Fruit fly (Drosophila melanogaster) ovary, adult (tissue): ENCODE measurements around the gene CG44954.

Source experiments
- CG17801 ChIP-seq: fragments of 200-800 bp; optimal IDR thresholded peaks from 2 replicates; lab custom pipeline; 2019; ENCODE audit warnings: missing biosample characterization, mild to moderate bottlenecking, missing genetic modification characterization, moderate library complexity; ENCODE audit not compliant: partially characterized antibody

The CG44954 gene

dm6 chr3R:30621806-30622205 is at the start of gene CG44954:
CG44954 (minus strand) TSS chr3R:30621906.
- no peak for TF ChIP-seq CG17801 (GFP tag; lab: Kevin White, UChicago)

- TF ChIP-seq CG17801 (GFP tag; lab: Kevin White, UChicago) = no peak
These were observed 28.0 kb upstream of the CG44954 start, which contains the start of gene CG34433 for dm6 chr3R:30649661-30650060. CG34433 (plus strand) TSS chr3R:30649961.

DNA sequence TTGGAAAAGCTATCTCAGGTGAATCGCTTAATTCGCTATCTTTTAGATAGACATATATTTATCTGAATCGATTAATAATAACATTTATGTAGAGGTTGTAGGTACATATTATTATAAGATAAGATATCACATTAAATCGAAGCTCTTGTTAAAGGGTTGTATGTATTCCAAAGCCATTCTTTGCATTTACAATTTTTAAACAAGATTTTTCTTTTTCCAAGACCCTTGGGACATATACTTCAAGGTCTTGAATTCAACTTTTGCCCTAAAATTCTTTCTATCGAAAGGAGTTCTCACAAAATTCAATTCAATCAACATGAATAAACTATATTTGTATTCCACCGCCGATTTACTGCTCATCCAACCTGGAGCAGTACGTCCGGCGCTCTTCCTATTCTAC is 27.1 kb upstream of the CG44954 start, which contains the start of gene CG34432:
CG34432 (plus strand) TSS at position 301 of the 400 bp plus-strand sequence.
- TF ChIP-seq CG17801 (GFP tag; lab: Kevin White, UChicago) = no peak

DNA sequence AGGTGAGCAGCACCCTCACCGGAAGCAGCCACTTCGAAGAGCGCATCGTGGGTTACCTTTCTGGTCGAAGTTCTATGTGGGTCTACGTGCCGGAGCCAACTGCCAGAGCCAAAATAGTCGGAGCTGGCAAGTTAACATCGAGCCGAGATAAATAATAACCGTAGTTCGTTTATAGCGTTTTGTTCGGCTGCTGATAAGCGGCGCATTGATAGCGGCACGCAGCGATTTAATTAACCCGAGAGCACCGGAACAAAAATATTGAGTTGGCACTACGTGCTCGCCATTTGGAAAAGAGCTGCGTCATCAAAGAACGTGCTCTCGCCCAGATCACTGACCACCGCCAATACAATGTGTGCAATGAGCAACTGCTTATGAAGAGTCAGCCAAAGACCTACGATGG is 26.7 kb upstream of the CG44954 start, which contains the start of gene PH4alphaPV:
PH4alphaPV (minus strand) TSS at position 101 of the 400 bp plus-strand sequence.
- no peak for TF ChIP-seq CG17801 (GFP tag; lab: Kevin White, UChicago)

- no peak for TF ChIP-seq CG17801 (GFP tag; lab: Kevin White, UChicago)
These were observed 24.1 kb upstream of the CG44954 start, which contains the start of gene CG31013 for dm6 chr3R:30645780-30646179. CG31013 (minus strand) TSS chr3R:30645880.

DNA sequence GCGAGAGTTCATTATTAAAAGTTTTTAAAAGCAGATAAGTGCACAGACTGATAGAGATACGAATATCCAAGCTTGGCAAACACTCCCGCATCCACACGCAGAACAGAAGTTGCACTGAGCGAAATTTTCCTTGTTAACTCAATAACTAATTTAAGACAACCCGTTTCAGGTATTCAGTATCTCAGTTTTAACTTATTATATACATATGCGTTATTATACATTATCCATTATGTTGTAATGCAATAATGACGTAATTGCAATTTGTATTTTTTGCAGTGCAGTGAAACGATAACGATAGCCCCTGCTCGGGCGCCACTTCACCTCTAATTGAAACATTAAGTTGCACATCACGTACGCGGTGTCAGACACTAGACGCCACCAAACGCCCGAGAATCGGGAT is 21.5 kb upstream of the CG44954 start:
- TF ChIP-seq CG17801 (GFP tag; lab: Kevin White, UChicago) = no peak

dm6 chr3R:30628928-30629327 is 7.2 kb upstream of the CG44954 start, which contains the start of gene CG2267:
CG2267 (minus strand) TSS chr3R:30629028.
- TF ChIP-seq CG17801 (GFP tag; lab: Kevin White, UChicago) = no peak

DNA sequence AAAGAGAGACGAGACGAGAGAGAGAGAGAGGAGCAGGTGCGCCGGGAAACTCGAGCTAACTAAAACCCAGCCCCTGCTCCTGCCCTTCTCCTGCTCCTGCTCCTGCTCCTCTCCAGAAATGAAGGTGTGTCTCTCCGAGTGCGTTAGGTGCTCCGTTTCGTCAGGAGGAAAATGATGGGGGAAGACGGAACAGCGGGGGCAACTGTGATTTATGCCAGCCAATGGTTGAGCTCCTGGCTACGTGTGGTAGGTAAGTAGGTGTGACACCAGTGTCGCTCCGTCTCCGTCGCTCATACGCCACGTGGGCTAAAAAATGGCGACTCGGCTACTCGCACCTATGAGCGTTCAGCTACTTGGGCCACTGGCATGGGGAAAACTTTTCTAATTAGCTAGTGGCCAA is 4.2 kb downstream of the CG44954 start:
- TF ChIP-seq CG17801 (GFP tag; lab: Kevin White, UChicago) = no peak

- TF ChIP-seq CG17801 (GFP tag; lab: Kevin White, UChicago) = no peak
These were observed 5.4 kb downstream of the CG44954 start for dm6 chr3R:30616098-30616857.

- no peak for TF ChIP-seq CG17801 (GFP tag; lab: Kevin White, UChicago)
These were observed 15.8 kb downstream of the CG44954 start, which contains the start of gene CG31016 for dm6 chr3R:30605889-30606288. CG31016 (plus strand) TSS chr3R:30606189.

DNA sequence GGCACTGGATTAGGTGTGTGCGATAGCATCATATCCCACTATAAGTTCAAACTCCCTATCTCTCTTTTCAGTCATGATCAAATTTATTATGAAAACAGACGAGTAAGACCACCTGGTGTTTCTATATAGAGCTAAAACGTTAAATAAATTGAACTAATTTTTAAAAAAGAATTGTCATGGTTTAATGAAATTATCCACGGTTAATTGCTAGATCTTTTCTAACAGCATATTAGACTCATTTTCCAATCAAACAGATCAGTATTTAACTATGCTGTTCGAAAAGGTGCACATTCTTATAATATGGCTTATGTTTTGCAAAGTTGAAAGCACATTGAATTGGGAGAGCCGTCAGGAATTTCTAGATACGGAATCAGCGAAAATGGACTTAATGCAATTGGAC is 17.8 kb downstream of the CG44954 start, which contains the start of gene PH4alphaNE3:
PH4alphaNE3 (plus strand) TSS at position 301 of the 400 bp plus-strand sequence.
- TF ChIP-seq CG17801 (GFP tag; lab: Kevin White, UChicago) = no peak

DNA sequence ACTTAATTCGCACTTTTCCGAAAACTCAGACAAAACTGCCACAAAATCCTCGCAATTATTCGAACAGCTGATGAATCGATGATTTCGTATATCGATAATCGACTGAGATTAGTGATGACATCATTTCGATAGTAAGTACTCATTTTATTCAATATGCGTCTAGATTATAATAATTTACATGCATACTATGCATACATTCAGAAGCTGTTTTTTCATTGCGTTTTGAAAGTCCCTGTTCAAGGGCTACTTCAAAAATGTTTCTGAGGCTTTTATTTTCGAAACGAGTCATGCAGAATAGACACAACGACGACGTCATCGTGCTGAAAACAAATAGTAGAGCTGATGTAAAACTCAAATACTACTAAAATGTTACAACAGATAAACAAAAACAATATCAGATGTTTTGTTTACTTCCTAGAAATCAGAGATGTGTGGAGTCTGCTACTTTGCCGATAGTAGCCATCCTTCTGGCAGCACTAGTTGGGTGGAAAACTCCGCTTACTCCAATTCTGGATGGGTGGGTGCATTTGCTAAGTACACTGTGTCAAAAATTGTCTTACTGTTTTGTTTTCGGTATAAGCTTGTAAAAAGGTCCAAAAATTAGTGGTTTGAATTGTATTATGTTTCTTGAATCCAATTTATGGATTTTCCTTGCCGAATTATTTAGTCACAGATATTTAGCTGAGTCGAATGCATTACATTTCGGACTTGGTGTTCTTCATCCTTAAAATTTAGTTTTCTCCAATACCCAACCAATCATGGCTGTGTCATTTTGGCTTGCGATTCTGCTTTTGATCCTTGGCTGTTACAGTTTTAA is 20.1 kb downstream of the CG44954 start, which contains the start of the genes CG2246 and CG31021:
CG2246 (minus strand) TSS at position 50 of the 817 bp plus-strand sequence.
CG31021 (plus strand) TSS at position 767 of the 817 bp plus-strand sequence.
- TF ChIP-seq CG17801 (GFP tag; lab: Kevin White, UChicago) = peak; percentile 37

DNA sequence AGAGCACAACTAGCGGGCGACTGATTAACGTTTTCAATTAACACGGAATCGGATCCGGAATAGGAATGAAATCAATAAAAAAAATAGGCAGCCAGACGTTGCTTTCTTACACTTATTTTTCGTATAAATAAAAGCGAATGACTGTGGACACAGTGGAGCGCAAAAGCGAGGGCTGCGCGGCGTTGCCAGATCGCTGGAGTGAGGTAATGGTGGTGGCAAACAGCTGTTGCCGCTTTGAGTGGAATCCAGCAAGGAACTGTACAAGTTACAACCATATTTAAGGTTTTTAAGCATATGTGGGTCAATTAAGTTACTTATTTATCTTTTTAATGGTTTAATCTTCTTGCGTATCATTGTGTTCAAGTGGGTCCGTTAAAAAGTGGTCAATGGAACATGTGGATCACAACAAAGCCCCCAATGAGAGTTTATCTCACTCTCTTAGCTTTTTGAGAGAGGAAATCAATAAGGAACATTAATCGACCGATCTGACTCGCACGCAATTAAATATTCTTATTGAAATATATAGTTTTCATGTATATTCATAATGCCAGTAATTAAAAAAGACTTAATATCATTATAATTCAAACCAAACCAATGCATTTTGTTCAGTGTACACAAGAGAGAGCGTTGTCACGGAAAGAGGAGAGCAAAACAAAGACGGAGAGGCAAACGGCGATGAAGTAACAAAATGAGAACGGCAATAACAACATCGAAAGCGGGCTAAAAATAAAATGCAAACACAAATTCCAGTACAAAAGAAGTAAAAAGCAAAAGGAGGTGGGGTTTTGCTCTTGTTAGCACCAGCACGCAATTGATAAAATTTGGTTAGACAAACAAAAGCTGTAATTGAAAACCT is 21.3 kb downstream of the CG44954 start:
- TF ChIP-seq CG17801 (GFP tag; lab: Kevin White, UChicago) = peak; percentile 88

DNA sequence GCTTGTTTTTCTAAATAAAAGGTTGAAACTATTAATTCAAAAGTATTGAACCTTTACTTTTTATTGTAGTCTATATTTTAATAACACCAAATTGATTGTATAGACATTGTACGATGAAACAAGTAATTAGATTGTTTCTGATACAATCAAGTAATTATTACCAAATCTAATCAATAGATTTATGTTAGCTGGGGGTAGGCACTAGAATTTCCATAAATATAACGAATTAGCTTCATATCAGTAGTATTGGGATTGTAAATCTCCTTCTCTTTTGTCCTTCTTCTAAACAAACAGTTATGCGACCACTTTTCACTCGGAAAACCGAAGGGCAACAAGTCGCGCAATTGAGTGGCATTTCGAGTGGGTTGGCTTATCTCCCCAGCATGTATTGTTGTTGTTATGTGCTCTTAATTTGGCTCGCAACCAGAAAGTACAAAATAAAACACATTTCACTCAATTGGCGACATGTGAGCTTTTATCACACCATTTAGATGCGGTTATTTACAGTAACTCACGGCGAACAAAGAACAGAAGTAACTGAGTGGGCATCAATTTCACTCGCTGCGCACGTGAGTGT is 22.2 kb downstream of the CG44954 start:
- TF ChIP-seq CG17801 (GFP tag; lab: Kevin White, UChicago) = no peak
